Fruit fly (Drosophila melanogaster): ENCODE data around the gene noc.
A peak's percentile ranks its signal among the peaks of the same experiment; 100 is the strongest.

The noc gene

DNA sequence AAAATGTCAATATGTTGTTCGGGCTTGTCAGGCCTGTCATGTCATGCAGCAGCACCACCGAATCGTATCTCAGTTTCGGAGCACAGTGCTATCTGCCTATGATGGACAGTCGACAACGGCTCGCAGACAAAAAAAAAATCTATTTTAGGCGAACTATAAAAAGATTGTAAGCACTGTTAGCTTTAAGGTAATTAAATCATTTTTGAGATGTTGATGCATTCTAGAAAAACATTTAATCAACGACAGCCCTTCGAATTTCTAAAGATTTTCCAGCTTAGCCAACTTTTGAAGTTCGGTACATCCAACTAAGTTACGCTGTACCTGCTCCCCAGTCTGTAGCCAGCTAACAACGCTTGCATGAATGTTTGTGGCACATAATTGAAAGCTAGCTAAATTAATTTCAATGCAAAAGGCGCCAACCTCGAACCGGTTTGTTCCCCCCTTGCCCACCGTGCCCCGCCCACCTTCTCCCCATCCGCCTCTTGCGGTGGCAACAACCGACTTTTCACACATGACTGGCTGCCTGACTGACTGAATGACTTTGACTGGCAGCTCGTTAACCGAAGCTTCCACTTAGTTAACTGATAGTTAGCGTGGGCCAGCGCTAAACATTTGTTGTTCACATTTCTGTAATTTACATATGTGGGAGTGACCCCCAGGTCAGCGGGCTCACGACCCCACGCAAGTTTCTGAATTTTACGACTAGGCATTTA lies 32.3 kb upstream of the noc start:
- TF ChIP-seq dpn (GFP tag; optimal IDR thresholded peaks at IDR 0.05) (peak; percentile 39 to 76), Doc3 (GFP tag; IDR thresholded peaks at IDR 0.05; ENCODE audit: partially characterized antibody) (no peak), CG10979 (tag; optimal IDR thresholded peaks at IDR 0.05) (no peak), cato (GFP tag; optimal IDR thresholded peaks at IDR 0.05; ENCODE audit: borderline replicate concordance) (no peak), dm (GFP tag; optimal IDR thresholded peaks at IDR 0.05) (no peak), her (GFP tag; optimal IDR thresholded peaks at IDR 0.05) (no peak), CG15269 (tag; optimal IDR thresholded peaks at IDR 0.05) (peak; percentile 82), NfI (GFP tag; optimal IDR thresholded peaks at IDR 0.05) (no peak), ewg (GFP tag; optimal IDR thresholded peaks at IDR 0.05) (peak; percentile 19), CG17568 (GFP tag; optimal IDR thresholded peaks at IDR 0.05) (peak; percentile 54), Ets65A (GFP tag) (peak; percentile 92), CG18476 (GFP tag; optimal IDR thresholded peaks at IDR 0.05) (no peak), E2f1 (GFP tag; IDR thresholded peaks at IDR 0.05) (peak; percentile 25; the same call in 1 of the 2 replicates), CG10431 (GFP tag; optimal IDR thresholded peaks at IDR 0.05) (no peak), CG10274 (GFP tag; optimal IDR thresholded peaks at IDR 0.05) (no peak), trh (GFP tag; optimal IDR thresholded peaks at IDR 0.05) (no peak), CG14441 (GFP tag; IDR thresholded peaks at IDR 0.05) (no peak), NC2β (GFP tag; optimal IDR thresholded peaks at IDR 0.05) (peak; percentile 43), Optix (GFP tag; IDR thresholded peaks at IDR 0.05) (peak; percentile 71; the same call in 2 of the 3 replicates), wdn (GFP tag; IDR thresholded peaks at IDR 0.05) (no peak), gsb (GFP tag; IDR thresholded peaks at IDR 0.05) (no peak), dan (GFP tag; IDR thresholded peaks at IDR 0.05) (no peak), CG10543 (GFP tag; optimal IDR thresholded peaks at IDR 0.05) (peak; percentile 55), Neu2 (GFP tag; optimal IDR thresholded peaks at IDR 0.05; ENCODE audit: borderline replicate concordance) (no peak), CG2199 (GFP tag; IDR thresholded peaks at IDR 0.05) (no peak), CG10209 (GFP tag; optimal IDR thresholded peaks at IDR 0.05) (peak; percentile 50), Mrtf (GFP tag; IDR thresholded peaks at IDR 0.05) (peak; percentile 58; the same call in 2 of the 3 replicates), BtbVII (GFP tag; optimal IDR thresholded peaks at IDR 0.05) (no peak), ase (GFP tag; IDR thresholded peaks at IDR 0.05) (peak; percentile 48; the same call in 1 of the 3 replicates), lab (GFP tag; optimal IDR thresholded peaks at IDR 0.05) (no peak), CG7556 (GFP tag; optimal IDR thresholded peaks at IDR 0.05) (peak; percentile 69), Sox100B (GFP tag; optimal IDR thresholded peaks at IDR 0.05) (peak; percentile 18), abd-A (tag; optimal IDR thresholded peaks at IDR 0.05) (peak; percentile 72), ranshi (GFP tag; IDR thresholded peaks at IDR 0.05) (peak; percentile 74), shn (GFP tag; optimal IDR thresholded peaks at IDR 0.05) (peak; percentile 78), ro (GFP tag; IDR thresholded peaks at IDR 0.05) (peak; percentile 58; the same call in 1 of the 2 replicates), Nf-YA (GFP tag; IDR thresholded peaks at IDR 0.05) (peak; percentile 63), ham (GFP tag; IDR thresholded peaks at IDR 0.05) (0 out of 2 replicates have a peak, but pooled peaks have one; percentile 27), eyg (GFP tag; optimal IDR thresholded peaks at IDR 0.05) (no peak), Chrac-16 (GFP tag; optimal IDR thresholded peaks at IDR 0.05) (peak; percentile 58), CG1832 (GFP tag; optimal IDR thresholded peaks at IDR 0.05) (no peak), Hr3 (GFP tag; optimal IDR thresholded peaks at IDR 0.05) (peak; percentile 53), CG7372 (GFP tag; IDR thresholded peaks at IDR 0.05) (0 out of 2 replicates have a peak, but pooled peaks have one; percentile 20), fu2 (GFP tag; optimal IDR thresholded peaks at IDR 0.05) (peak; percentile 27), twi (tag; optimal IDR thresholded peaks at IDR 0.05) (no peak), Med (GFP tag) (peak; percentile 92), CG11456 (GFP tag; IDR thresholded peaks at IDR 0.05) (no peak), CG13894 (tag; optimal IDR thresholded peaks at IDR 0.05) (no peak), Rx (GFP tag; IDR thresholded peaks at IDR 0.05) (no peak), PHDP (tag; optimal IDR thresholded peaks at IDR 0.05) (peak; percentile 74)

Data from whole organism, embryonic.